Worm (Caenorhabditis elegans): ENCODE measurements around the gene Y49F6B.14.

Y49F6B.14 gene

ce11 chrII:3515384-3516053 lies at the start of gene Y49F6B.14, which contains the start of gene clec-125:
TSS of gene Y49F6B.14 (minus strand) at chrII:3515484.
TSS of gene clec-125 (plus strand) at chrII:3516003.
- TF ChIP-seq ztf-29 (GFP tag; IDR thresholded peaks at IDR 0.05) (no peak), T22C8.4 (GFP tag; IDR thresholded peaks at IDR 0.05) (no peak), med-1 (GFP tag; optimal IDR thresholded peaks at IDR 0.05; ENCODE audit: insufficient read depth) (no peak), ztf-23 (GFP tag; IDR thresholded peaks at IDR 0.05) (no peak), ref-1 (GFP tag; conservative IDR thresholded peaks at IDR 0.05) (no peak), flt-1 (GFP tag; IDR thresholded peaks at IDR 0.05) (no peak), klf-2 (GFP tag; conservative IDR thresholded peaks at IDR 0.05) (no peak), tab-1 (GFP tag; IDR thresholded peaks at IDR 0.05) (no peak), cog-1 (tag; optimal IDR thresholded peaks at IDR 0.05) (no peak)

- TF ChIP-seq ref-1 (GFP tag; conservative IDR thresholded peaks at IDR 0.05): no peak
- no peak for TF ChIP-seq klf-2 (GFP tag; conservative IDR thresholded peaks at IDR 0.05)
- TF ChIP-seq ztf-23 (GFP tag; IDR thresholded peaks at IDR 0.05): no peak
- no peak for TF ChIP-seq ztf-29 (GFP tag; IDR thresholded peaks at IDR 0.05)
- no peak for TF ChIP-seq tab-1 (GFP tag; IDR thresholded peaks at IDR 0.05)
- TF ChIP-seq flt-1 (GFP tag; IDR thresholded peaks at IDR 0.05): no peak
- TF ChIP-seq T22C8.4 (GFP tag; IDR thresholded peaks at IDR 0.05): no peak
- TF ChIP-seq cog-1 (tag; optimal IDR thresholded peaks at IDR 0.05): no peak
- no peak for TF ChIP-seq med-1 (GFP tag; optimal IDR thresholded peaks at IDR 0.05; ENCODE audit: insufficient read depth)
Observed at ce11 chrII:3562419-3562818, 47.1 kb upstream of the Y49F6B.14 start, which contains the start of gene W10G11.3. TSS of gene W10G11.3 (minus strand) at chrII:3562519.

- TF ChIP-seq ref-1 (GFP tag; conservative IDR thresholded peaks at IDR 0.05) (no peak), T22C8.4 (GFP tag; IDR thresholded peaks at IDR 0.05) (no peak), ztf-23 (GFP tag; IDR thresholded peaks at IDR 0.05) (no peak), tab-1 (GFP tag; IDR thresholded peaks at IDR 0.05) (no peak), flt-1 (GFP tag; IDR thresholded peaks at IDR 0.05) (no peak), med-1 (GFP tag; optimal IDR thresholded peaks at IDR 0.05; ENCODE audit: insufficient read depth) (no peak), cog-1 (tag; optimal IDR thresholded peaks at IDR 0.05) (no peak), ztf-29 (GFP tag; IDR thresholded peaks at IDR 0.05) (no peak), klf-2 (GFP tag; conservative IDR thresholded peaks at IDR 0.05) (no peak)
Observed at ce11 chrII:3561561-3561960, 46.3 kb upstream of the Y49F6B.14 start, which contains the start of gene W10G11.2. TSS of gene W10G11.2 (minus strand) at chrII:3561661.

ce11 chrII:3560592-3560991 lies 45.3 kb upstream of the Y49F6B.14 start, which contains the start of gene W10G11.1:
TSS of gene W10G11.1 (minus strand) at chrII:3560692.
- TF ChIP-seq flt-1 (GFP tag; IDR thresholded peaks at IDR 0.05) (no peak), cog-1 (tag; optimal IDR thresholded peaks at IDR 0.05) (no peak), ztf-29 (GFP tag; IDR thresholded peaks at IDR 0.05) (no peak), med-1 (GFP tag; optimal IDR thresholded peaks at IDR 0.05; ENCODE audit: insufficient read depth) (no peak), T22C8.4 (GFP tag; IDR thresholded peaks at IDR 0.05) (no peak)

- no peak for TF ChIP-seq cog-1 (tag; optimal IDR thresholded peaks at IDR 0.05)
- TF ChIP-seq T22C8.4 (GFP tag; IDR thresholded peaks at IDR 0.05): no peak
- no peak for TF ChIP-seq ztf-23 (GFP tag; IDR thresholded peaks at IDR 0.05)
- TF ChIP-seq med-1 (GFP tag; optimal IDR thresholded peaks at IDR 0.05; ENCODE audit: insufficient read depth): no peak
- TF ChIP-seq klf-2 (GFP tag; conservative IDR thresholded peaks at IDR 0.05): no peak
- TF ChIP-seq ref-1 (GFP tag; conservative IDR thresholded peaks at IDR 0.05): no peak
- no peak for TF ChIP-seq tab-1 (GFP tag; IDR thresholded peaks at IDR 0.05)
- TF ChIP-seq ztf-29 (GFP tag; IDR thresholded peaks at IDR 0.05): no peak
- TF ChIP-seq flt-1 (GFP tag; IDR thresholded peaks at IDR 0.05): no peak
Observed at ce11 chrII:3557417-3557816, 42.1 kb upstream of the Y49F6B.14 start, which contains the start of gene lgc-45. TSS of gene lgc-45 (plus strand) at chrII:3557472.

- TF ChIP-seq flt-1 (GFP tag; IDR thresholded peaks at IDR 0.05) (no peak), med-1 (GFP tag; optimal IDR thresholded peaks at IDR 0.05; ENCODE audit: insufficient read depth) (no peak), ztf-29 (GFP tag; IDR thresholded peaks at IDR 0.05) (no peak), T22C8.4 (GFP tag; IDR thresholded peaks at IDR 0.05) (no peak), cog-1 (tag; optimal IDR thresholded peaks at IDR 0.05) (no peak), ztf-23 (GFP tag; IDR thresholded peaks at IDR 0.05) (no peak), tab-1 (GFP tag; IDR thresholded peaks at IDR 0.05) (no peak), ref-1 (GFP tag; conservative IDR thresholded peaks at IDR 0.05) (no peak), klf-2 (GFP tag; conservative IDR thresholded peaks at IDR 0.05) (no peak)
Observed at ce11 chrII:3556584-3556983, 41.3 kb upstream of the Y49F6B.14 start.

ce11 chrII:3555281-3555680 lies 40.0 kb upstream of the Y49F6B.14 start:
- no peak for TF ChIP-seq cog-1 (tag; optimal IDR thresholded peaks at IDR 0.05)
- no peak for TF ChIP-seq tab-1 (GFP tag; IDR thresholded peaks at IDR 0.05)
- TF ChIP-seq flt-1 (GFP tag; IDR thresholded peaks at IDR 0.05): no peak
- no peak for TF ChIP-seq ztf-23 (GFP tag; IDR thresholded peaks at IDR 0.05)
- no peak for TF ChIP-seq klf-2 (GFP tag; conservative IDR thresholded peaks at IDR 0.05)
- no peak for TF ChIP-seq T22C8.4 (GFP tag; IDR thresholded peaks at IDR 0.05)
- no peak for TF ChIP-seq med-1 (GFP tag; optimal IDR thresholded peaks at IDR 0.05; ENCODE audit: insufficient read depth)
- no peak for TF ChIP-seq ztf-29 (GFP tag; IDR thresholded peaks at IDR 0.05)
- no peak for TF ChIP-seq ref-1 (GFP tag; conservative IDR thresholded peaks at IDR 0.05)

- no peak for TF ChIP-seq med-1 (GFP tag; optimal IDR thresholded peaks at IDR 0.05; ENCODE audit: insufficient read depth)
- TF ChIP-seq ref-1 (GFP tag; conservative IDR thresholded peaks at IDR 0.05): no peak
Observed at ce11 chrII:3554673-3555072, 39.4 kb upstream of the Y49F6B.14 start.

ce11 chrII:3553453-3553852 lies 38.2 kb upstream of the Y49F6B.14 start, which contains the start of gene dnc-3:
TSS of gene dnc-3 (plus strand) at chrII:3553724.
- no peak for TF ChIP-seq ztf-23 (GFP tag; IDR thresholded peaks at IDR 0.05)
- no peak for TF ChIP-seq T22C8.4 (GFP tag; IDR thresholded peaks at IDR 0.05)
- TF ChIP-seq med-1 (GFP tag; optimal IDR thresholded peaks at IDR 0.05; ENCODE audit: insufficient read depth): no peak
- no peak for TF ChIP-seq klf-2 (GFP tag; conservative IDR thresholded peaks at IDR 0.05)
- peak; percentile 27 for TF ChIP-seq cog-1 (tag; optimal IDR thresholded peaks at IDR 0.05)
- no peak for TF ChIP-seq ztf-29 (GFP tag; IDR thresholded peaks at IDR 0.05)
- no peak for TF ChIP-seq tab-1 (GFP tag; IDR thresholded peaks at IDR 0.05)
- no peak for TF ChIP-seq flt-1 (GFP tag; IDR thresholded peaks at IDR 0.05)
